Worm (Caenorhabditis elegans): ENCODE measurements around the gene sri-51.

ce11 chrII:3224631-3225030, 25.7 kb upstream of the sri-51 start, which contains the start of gene ZC239.15:
- TF ChIP-seq ama-1 (optimal IDR thresholded peaks at IDR 0.05) (no peak), nhr-67 (tag; optimal IDR thresholded peaks at IDR 0.05) (no peak), ceh-82 (tag; optimal IDR thresholded peaks at IDR 0.05) (no peak), fkh-10 (GFP tag; optimal IDR thresholded peaks at IDR 0.05) (no peak), unc-39 (tag; optimal IDR thresholded peaks at IDR 0.05) (no peak), ztf-4 (tag; optimal IDR thresholded peaks at IDR 0.05) (no peak), nhr-237 (tag; optimal IDR thresholded peaks at IDR 0.05) (no peak), unc-62 (GFP tag; optimal IDR thresholded peaks at IDR 0.05) (no peak), lin-39 (tag; optimal IDR thresholded peaks at IDR 0.05) (no peak), elt-3 (tag; optimal IDR thresholded peaks at IDR 0.05) (no peak)
